Fruit fly (Drosophila melanogaster) Kc167 (cell line): ENCODE data around the gene PGRP-SB1.

Source experiments
- psq ChIP-seq: fragments of >200 bp; optimal IDR thresholded peaks from 2 replicates; lab custom pipeline; 2017; ENCODE audit warnings: missing external identifiers
- ttk ChIP-seq: sonication (Bioruptor generic); optimal IDR thresholded peaks from 2 replicates; lab custom pipeline; 2017; ENCODE audit warnings: missing external identifiers

DNA sequence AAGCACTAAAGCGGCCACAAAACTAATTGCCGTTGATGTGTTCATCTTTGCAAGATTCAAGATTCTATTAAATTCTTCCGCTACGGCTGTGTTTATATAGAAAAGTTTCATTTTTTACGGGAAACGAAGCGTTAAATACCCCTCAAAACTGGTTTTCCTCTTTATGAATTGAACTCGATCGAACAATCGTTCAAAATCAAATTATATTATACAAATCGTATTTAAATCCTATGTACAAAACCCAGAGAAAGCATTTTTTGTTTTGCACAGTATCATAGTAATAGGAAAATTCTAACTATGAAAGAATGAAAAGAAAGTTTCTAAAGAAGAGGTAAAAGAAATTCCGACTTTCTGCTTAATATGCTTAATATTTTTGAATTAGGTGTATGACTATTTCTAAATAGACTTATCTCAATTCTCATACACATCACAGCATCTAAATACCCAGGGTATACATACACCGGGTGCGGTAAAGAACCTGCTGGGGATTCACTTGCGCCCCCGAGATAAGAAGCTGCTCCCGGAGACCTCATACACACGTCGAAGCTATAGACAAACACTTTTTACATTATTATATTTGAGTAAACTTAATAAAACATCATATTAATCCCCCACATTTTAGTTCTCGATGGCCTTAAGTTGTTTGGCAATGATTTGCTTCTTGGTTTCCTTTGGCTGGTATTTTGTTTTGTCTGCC, at the start of gene PGRP-SB1:
- TF ChIP-seq psq (lab: Kevin White, UChicago) = no peak
- no peak for TF ChIP-seq ttk (lab: Kevin White, UChicago)
